Fruit fly (Drosophila melanogaster) whole organism: ENCODE measurements around the gene DnaJ-H.

Experiments
- EcR ChIP-seq, 2 experiments: fragments of >200 bp; optimal IDR thresholded peaks; 2 replicates each; lab custom pipeline; 2017; ENCODE audit warnings: missing biosample characterization in 2 of 2, missing genetic modification characterization in 2 of 2, missing genetic modification reagents in 2 of 2
- usp ChIP-seq: fragments of >200 bp; optimal IDR thresholded peaks from 2 replicates; lab custom pipeline; 2017; ENCODE audit warnings: missing biosample characterization, missing genetic modification characterization, mixed read lengths

DNA sequence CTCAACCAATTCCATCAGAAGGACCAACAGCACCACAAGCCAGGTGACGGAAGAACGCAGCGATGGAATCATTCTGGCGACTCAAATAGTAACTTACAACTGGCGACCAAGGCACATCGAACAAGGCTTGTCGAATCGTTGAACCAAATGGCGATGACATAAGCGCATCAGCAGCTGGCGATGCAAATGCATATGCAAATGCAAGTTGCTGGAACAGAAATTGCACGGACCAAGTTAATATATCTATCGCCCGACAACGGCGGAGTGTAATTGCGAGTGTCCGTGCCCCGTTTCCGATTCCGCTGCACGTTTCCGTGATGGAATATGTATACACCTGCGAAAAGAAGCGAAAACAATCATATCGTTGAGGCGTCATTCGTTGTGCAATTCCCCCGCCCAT lies 46.8 kb downstream of the DnaJ-H start, which contains the start of the genes CG44198 and CG43050:
- TF ChIP-seq usp (GFP tag; lab: Kevin White, UChicago) (no peak), EcR (GFP tag; optimal IDR thresholded peaks at IDR 0.05; lab: Kevin White, UChicago) (no peak)
